Fruit fly (Drosophila melanogaster): ENCODE results near the gene OtopLa.

The OtopLa gene

dm6 chrX:5648437-5648959 is at the start of gene OtopLa (continued):
- TF ChIP-seq cwo (GFP tag; optimal IDR thresholded peaks at IDR 0.05) (peak; percentile 69), amos (GFP tag; IDR thresholded peaks at IDR 0.05; ENCODE audit: partially characterized antibody) (no peak), sqz (GFP tag; optimal IDR thresholded peaks at IDR 0.05) (peak; percentile 58), CG17328 (GFP tag; IDR thresholded peaks at IDR 0.05) (peak; percentile 91), CG9727 (GFP tag; optimal IDR thresholded peaks at IDR 0.05) (peak; percentile 79), CG1832 (GFP tag; optimal IDR thresholded peaks at IDR 0.05) (no peak), CG2712 (tag; optimal IDR thresholded peaks at IDR 0.05) (peak; percentile 84), zf30C (GFP tag; optimal IDR thresholded peaks at IDR 0.05) (peak; percentile 74), Hmr (GFP tag; optimal IDR thresholded peaks at IDR 0.05) (peak; percentile 80), CG33213 (GFP tag; optimal IDR thresholded peaks at IDR 0.05) (peak; percentile 65), Hmx (GFP tag; optimal IDR thresholded peaks at IDR 0.05) (peak; percentile 58), CG6765 (GFP tag; optimal IDR thresholded peaks at IDR 0.05) (peak; percentile 40), CG12155 (GFP tag; optimal IDR thresholded peaks at IDR 0.05) (peak; percentile 62), sob (GFP tag; IDR thresholded peaks at IDR 0.05) (peak; percentile 87), CG30431 (GFP tag; optimal IDR thresholded peaks at IDR 0.05) (peak; percentile 71), ATbp (GFP tag; optimal IDR thresholded peaks at IDR 0.05) (peak; percentile 86), hth (optimal IDR thresholded peaks at IDR 0.05) (no peak), CG10147 (GFP tag; optimal IDR thresholded peaks at IDR 0.05) (peak; percentile 84), NfI (GFP tag; optimal IDR thresholded peaks at IDR 0.05) (peak; percentile 81), CG7556 (GFP tag; optimal IDR thresholded peaks at IDR 0.05) (peak; percentile 86), mam (GFP tag; optimal IDR thresholded peaks at IDR 0.05) (peak; percentile 85), CG2889 (GFP tag; IDR thresholded peaks at IDR 0.05) (peak; percentile 68; the same call in 2 of the 3 replicates), CHES-1-like (GFP tag; optimal IDR thresholded peaks at IDR 0.05) (peak; percentile 60), CG14965 (GFP tag; optimal IDR thresholded peaks at IDR 0.05; ENCODE audit: borderline replicate concordance) (peak; percentile 45), CG8290 (GFP tag; optimal IDR thresholded peaks at IDR 0.05) (peak; percentile 66), CG8290 (tag; optimal IDR thresholded peaks at IDR 0.05) (peak in 1 of 2 experiments; percentile 70), bcd (GFP tag; optimal IDR thresholded peaks at IDR 0.05) (peak; percentile 76), nmo (GFP tag; optimal IDR thresholded peaks at IDR 0.05) (peak; percentile 90), Six4 (GFP tag; optimal IDR thresholded peaks at IDR 0.05) (peak; percentile 75), Sry-β (GFP tag; optimal IDR thresholded peaks at IDR 0.05) (no peak), CG30403 (GFP tag; optimal IDR thresholded peaks at IDR 0.05) (peak; percentile 85), Eip74EF (GFP tag; optimal IDR thresholded peaks at IDR 0.05) (peak in 1 of 2 experiments; percentile 80), Dek (tag; optimal IDR thresholded peaks at IDR 0.05) (peak; percentile 69), ham (GFP tag; IDR thresholded peaks at IDR 0.05) (peak; percentile 53; the same call in 1 of the 2 replicates), CG8944 (GFP tag; optimal IDR thresholded peaks at IDR 0.05) (peak; percentile 72), CG10267 (tag; optimal IDR thresholded peaks at IDR 0.05) (peak; percentile 74), Meics (GFP tag; optimal IDR thresholded peaks at IDR 0.05) (peak; percentile 82), hb (GFP tag; IDR thresholded peaks at IDR 0.05; ENCODE audit: partially characterized antibody) (no peak), Camta (GFP tag; optimal IDR thresholded peaks at IDR 0.05) (peak; percentile 85), Dfd (GFP tag; optimal IDR thresholded peaks at IDR 0.05) (no peak), scrt (GFP tag; optimal IDR thresholded peaks at IDR 0.05) (peak; percentile 64), CG8765 (GFP tag; IDR thresholded peaks at IDR 0.05) (peak; percentile 64; the same call in 1 of the 2 replicates), ara (GFP tag; IDR thresholded peaks at IDR 0.05) (peak; percentile 91), emc (GFP tag; optimal IDR thresholded peaks at IDR 0.05) (peak; percentile 18), CG6683 (GFP tag; optimal IDR thresholded peaks at IDR 0.05) (peak; percentile 72), stc (GFP tag; IDR thresholded peaks at IDR 0.05) (peak; percentile 85), Gsc (GFP tag; IDR thresholded peaks at IDR 0.05) (peak; percentile 60), cato (GFP tag; optimal IDR thresholded peaks at IDR 0.05; ENCODE audit: borderline replicate concordance) (peak; percentile 36), CG18619 (GFP tag; optimal IDR thresholded peaks at IDR 0.05) (peak; percentile 67), Sry-δ (GFP tag; optimal IDR thresholded peaks at IDR 0.05) (peak; percentile 31)
